Worm (Caenorhabditis elegans): ENCODE data around the gene zig-8.

ce11 chrIII:13169464-13169966, 49.9 kb downstream of the zig-8 start, which contains the start of the genes snpc-1.2 and Y39E4B.5:
- no peak for TF ChIP-seq unc-39 (tag; optimal IDR thresholded peaks at IDR 0.05)
- no peak for TF ChIP-seq lin-13 (tag; optimal IDR thresholded peaks at IDR 0.05)
- no peak for TF ChIP-seq pha-4 (tag; optimal IDR thresholded peaks at IDR 0.05)
- no peak for TF ChIP-seq snpc-4 (tag; optimal IDR thresholded peaks at IDR 0.05)

Data from whole organism, mixed stage, embryonic.